Worm (Caenorhabditis elegans) whole organism, mixed stage, embryonic: ENCODE results near the gene F17A9.5.

Experiments used
- blmp-1 ChIP-seq: fragments of 150-350 bp; optimal IDR thresholded peaks from 2 replicates; lab custom pipeline; 2014; ENCODE audit warnings: missing biosample characterization, missing genetic modification characterization
- nhr-237 ChIP-seq: fragments of 150-350 bp; optimal IDR thresholded peaks from 2 replicates; lab custom pipeline; 2014; ENCODE audit warnings: missing biosample characterization, missing genetic modification characterization
- unc-120 ChIP-seq: sonication (generic microtip); optimal IDR thresholded peaks from 2 replicates; lab custom pipeline; 2017; ENCODE audit warnings: missing genetic modification characterization, missing compliant biosample characterization; ENCODE audit not compliant: poor library complexity, severe bottlenecking

DNA sequence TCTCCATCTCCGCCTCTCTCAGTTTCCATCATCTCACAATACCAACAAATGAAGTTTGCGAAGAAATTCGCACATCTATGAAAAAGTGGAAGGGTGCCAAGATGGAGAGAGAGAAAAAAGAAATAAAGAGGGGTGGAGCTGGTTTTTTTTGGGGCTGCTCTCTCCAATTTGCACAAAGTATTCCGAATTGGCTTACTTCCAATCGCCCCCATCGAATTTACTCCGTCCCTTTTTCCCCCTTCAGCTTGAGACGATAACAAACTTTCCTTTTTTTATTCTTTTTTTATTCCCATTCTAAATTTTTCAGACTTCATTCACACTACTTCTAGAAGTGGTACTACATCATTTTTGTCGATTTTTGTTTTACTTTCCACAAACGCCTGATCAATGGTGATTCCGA, 18.3 kb upstream of the F17A9.5 start, which contains the start of gene exp-2:
- TF ChIP-seq blmp-1 (tag; lab: Kevin White, UChicago) (no peak), unc-120 (no peak), nhr-237 (tag; lab: Kevin White, UChicago) (no peak)
